Fruit fly (Drosophila melanogaster) whole organism, embryonic: Measurements from ENCODE around the gene T48.

Source experiments
- Atf3 ChIP-seq: fragments of 200-800 bp; sonication (Bioruptor generic); optimal IDR thresholded peaks from 3 replicates; lab custom pipeline; 2016; ENCODE audit warnings: missing biosample characterization, missing genetic modification characterization
- CG11560 ChIP-seq: fragments of 200-800 bp; sonication (Bioruptor generic); IDR thresholded peaks from 3 replicates; pipeline ENCODE4 v1.3.6; 2022; ENCODE audit warnings: missing biosample characterization, missing genetic modification characterization
- CG12104 ChIP-seq: fragments of 200-800 bp; sonication (Bioruptor generic); optimal IDR thresholded peaks from 3 replicates; lab custom pipeline; 2016; ENCODE audit warnings: missing biosample characterization, missing genetic modification characterization
- CG12219 ChIP-seq: fragments of 200-800 bp; sonication (Bioruptor generic); optimal IDR thresholded peaks from 3 replicates; lab custom pipeline; 2018; ENCODE audit warnings: missing biosample characterization, mild to moderate bottlenecking, missing genetic modification characterization
- CG14710 ChIP-seq: fragments of 200-800 bp; sonication (Bioruptor generic); optimal IDR thresholded peaks from 3 replicates; lab custom pipeline; 2019; ENCODE audit warnings: missing biosample characterization, mild to moderate bottlenecking, missing genetic modification characterization, moderate library complexity
- CG15269 ChIP-seq: fragments of 200-800 bp; sonication (Bioruptor generic); optimal IDR thresholded peaks from 2 replicates; lab custom pipeline; 2018; ENCODE audit warnings: missing biosample characterization, mild to moderate bottlenecking, missing genetic modification characterization, moderate library complexity
- CG1603 ChIP-seq: fragments of 200-800 bp; sonication (Bioruptor generic); optimal IDR thresholded peaks from 2 replicates; lab custom pipeline; 2019; ENCODE audit warnings: missing biosample characterization, mild to moderate bottlenecking, missing genetic modification characterization, moderate library complexity
- CG17328 ChIP-seq: fragments of 200-800 bp; sonication (Bioruptor generic); IDR thresholded peaks from 2 replicates; pipeline ENCODE4 v1.3.6; 2022; ENCODE audit warnings: missing biosample characterization, missing genetic modification characterization
- CG17568 ChIP-seq: fragments of 200-800 bp; sonication (Bioruptor generic); optimal IDR thresholded peaks from 2 replicates; lab custom pipeline; 2018; ENCODE audit warnings: missing biosample characterization, mild to moderate bottlenecking, missing genetic modification characterization, moderate library complexity
- CG3726 ChIP-seq: fragments of 200-800 bp; sonication (Bioruptor generic); IDR thresholded peaks from 3 replicates; pipeline ENCODE4, ENCODE4 v1.3.6; 2022; ENCODE audit warnings: missing biosample characterization, missing genetic modification characterization
- CG3838 ChIP-seq: fragments of 200-800 bp; sonication (Bioruptor generic); optimal IDR thresholded peaks from 3 replicates; lab custom pipeline; 2016; ENCODE audit warnings: missing biosample characterization, missing genetic modification characterization
- CG3847 ChIP-seq: fragments of 200-800 bp; sonication (Bioruptor generic); IDR thresholded peaks from 2 replicates; pipeline ENCODE4 v1.3.6; 2022; ENCODE audit warnings: missing biosample characterization, missing genetic modification characterization
- CG7271 ChIP-seq: fragments of 200-800 bp; sonication (Bioruptor generic); optimal IDR thresholded peaks from 2 replicates; lab custom pipeline; 2018; ENCODE audit warnings: missing biosample characterization, mild to moderate bottlenecking, missing genetic modification characterization, moderate library complexity
- CG7839 ChIP-seq: fragments of 200-800 bp; sonication (Bioruptor generic); optimal IDR thresholded peaks from 3 replicates; lab custom pipeline; 2018; ENCODE audit warnings: missing biosample characterization, mild to moderate bottlenecking, missing genetic modification characterization, moderate library complexity
- CG8359 ChIP-seq: fragments of 200-800 bp; sonication (Bioruptor generic); optimal IDR thresholded peaks from 2 replicates; lab custom pipeline; 2017; ENCODE audit warnings: missing biosample characterization, mild to moderate bottlenecking, missing genetic modification characterization, borderline replicate concordance
- CG8765 ChIP-seq: fragments of 200-800 bp; sonication (Bioruptor generic); IDR thresholded peaks from 2 replicates; pipeline ENCODE4 v1.3.6; 2022; ENCODE audit warnings: missing biosample characterization, missing genetic modification characterization
- CG8924 ChIP-seq: fragments of 200-800 bp; optimal IDR thresholded peaks from 3 replicates; lab custom pipeline; 2019; ENCODE audit warnings: missing biosample characterization, mild to moderate bottlenecking, missing genetic modification characterization, moderate library complexity
- CG9817 ChIP-seq: fragments of 200-800 bp; sonication (Bioruptor generic); optimal IDR thresholded peaks from 2 replicates; lab custom pipeline; 2018; ENCODE audit warnings: missing biosample characterization, mild to moderate bottlenecking, missing genetic modification characterization, moderate library complexity
- Dad ChIP-seq: fragments of 200-800 bp; sonication (Bioruptor generic); optimal IDR thresholded peaks from 3 replicates; lab custom pipeline; 2016; ENCODE audit warnings: missing biosample characterization, missing genetic modification characterization
- Doc3 ChIP-seq: fragments of 200-800 bp; sonication (Bioruptor generic); IDR thresholded peaks from 3 replicates; pipeline ENCODE4 v1.3.6; 2022; ENCODE audit warnings: missing biosample characterization, missing genetic modification characterization; ENCODE audit not compliant: partially characterized antibody
- E2f2 ChIP-seq: fragments of 200-800 bp; sonication (Bioruptor generic); IDR thresholded peaks from 2 replicates; pipeline ENCODE4 v1.3.6; 2022; ENCODE audit warnings: missing biosample characterization, missing genetic modification characterization
- H15 ChIP-seq: fragments of 200-800 bp; sonication (Bioruptor generic); IDR thresholded peaks from 3 replicates; pipeline ENCODE4 v1.3.6; 2022; ENCODE audit warnings: missing biosample characterization, missing genetic modification characterization
- Hand ChIP-seq: fragments of 200-800 bp; sonication (Bioruptor generic); optimal IDR thresholded peaks from 2 replicates; lab custom pipeline; 2017; ENCODE audit warnings: mild to moderate bottlenecking, missing biosample characterization, missing genetic modification reagents, missing genetic modification characterization
- HmgZ ChIP-seq: fragments of 200-800 bp; sonication (Bioruptor generic); optimal IDR thresholded peaks from 2 replicates; lab custom pipeline; 2018; ENCODE audit warnings: missing biosample characterization, mild to moderate bottlenecking, missing genetic modification characterization
- Mad ChIP-seq: fragments of 200-800 bp; sonication (Bioruptor generic); optimal IDR thresholded peaks from 2 replicates; lab custom pipeline; 2016; ENCODE audit warnings: missing biosample characterization, missing genetic modification characterization
- Opbp ChIP-seq: fragments of 200-800 bp; sonication (Bioruptor generic); IDR thresholded peaks from 3 replicates; pipeline ENCODE4 v1.3.6; 2022; ENCODE audit warnings: missing biosample characterization, missing genetic modification characterization; ENCODE audit not compliant: partially characterized antibody
- Rfx ChIP-seq: fragments of 200-800 bp; sonication (Bioruptor generic); IDR thresholded peaks from 2 replicates; pipeline ENCODE4 v1.3.6; 2022; ENCODE audit warnings: missing biosample characterization, missing genetic modification characterization
- Rx ChIP-seq: fragments of 200-800 bp; sonication (Bioruptor generic); IDR thresholded peaks from 2 replicates; pipeline ENCODE4 v1.3.6; 2022; ENCODE audit warnings: missing biosample characterization, missing genetic modification characterization
- Scr ChIP-seq: fragments of 200-800 bp; sonication (Bioruptor generic); IDR thresholded peaks from 2 replicates; pipeline ENCODE4 v1.3.6; 2022; ENCODE audit warnings: missing biosample characterization, missing genetic modification characterization; ENCODE audit not compliant: partially characterized antibody
- YL-1 ChIP-seq: fragments of 200-800 bp; sonication (Bioruptor generic); optimal IDR thresholded peaks from 3 replicates; lab custom pipeline; 2017; ENCODE audit warnings: missing biosample characterization, mild to moderate bottlenecking, missing genetic modification characterization
- ap ChIP-seq: fragments of 200-800 bp; sonication (Bioruptor generic); IDR thresholded peaks from 2 replicates; pipeline ENCODE4 v1.3.6; 2022; ENCODE audit warnings: missing biosample characterization, missing genetic modification characterization
- bsh ChIP-seq, 2 experiments: fragments of 200-800 bp; sonication (Bioruptor generic); optimal IDR thresholded peaks; 2 replicates each; lab custom pipeline; 2017 to 2018; ENCODE audit warnings: mild to moderate bottlenecking in 2 of 2, missing biosample characterization in 2 of 2, missing genetic modification characterization in 2 of 2, moderate library complexity in 1 of 2
- cad ChIP-seq: fragments of >200 bp; optimal IDR thresholded peaks from 2 replicates; lab custom pipeline; 2017; ENCODE audit warnings: missing biosample characterization, missing genetic modification characterization
- cas ChIP-seq: fragments of 200-800 bp; sonication (Bioruptor generic); IDR thresholded peaks from 2 replicates; pipeline ENCODE4 v1.3.6; 2022; ENCODE audit warnings: missing biosample characterization, missing genetic modification characterization
- corto ChIP-seq: fragments of 200-800 bp; sonication (Bioruptor generic); optimal IDR thresholded peaks from 2 replicates; lab custom pipeline; 2016; ENCODE audit warnings: missing biosample characterization, mild to moderate bottlenecking, missing genetic modification characterization, moderate library complexity
- dan ChIP-seq: fragments of 200-800 bp; sonication (Bioruptor generic); IDR thresholded peaks from 2 replicates; pipeline ENCODE4 v1.3.6; 2022; ENCODE audit warnings: missing biosample characterization, missing genetic modification characterization
- dmrt11E ChIP-seq: fragments of 200-800 bp; sonication (Bioruptor generic); optimal IDR thresholded peaks from 3 replicates; lab custom pipeline; 2018; ENCODE audit warnings: missing biosample characterization, mild to moderate bottlenecking, missing genetic modification characterization, moderate library complexity
- esg ChIP-seq: fragments of 200-800 bp; sonication (Bioruptor generic); conservative IDR thresholded peaks from 2 replicates; pipeline ENCODE4 v1.3.6; 2022; ENCODE audit warnings: missing biosample characterization, missing genetic modification characterization
- fd3F ChIP-seq: fragments of 200-800 bp; sonication (Bioruptor generic); optimal IDR thresholded peaks from 2 replicates; lab custom pipeline; 2018; ENCODE audit warnings: missing biosample characterization, mild to moderate bottlenecking, missing genetic modification characterization, moderate library complexity
- gt ChIP-seq: fragments of 200-800 bp; sonication (Bioruptor generic); IDR thresholded peaks from 2 replicates; pipeline ENCODE4 v1.3.6; 2022; ENCODE audit warnings: missing biosample characterization, missing genetic modification characterization
- kah ChIP-seq: fragments of 200-800 bp; sonication (Bioruptor generic); optimal IDR thresholded peaks from 2 replicates; lab custom pipeline; 2018; ENCODE audit warnings: missing biosample characterization, mild to moderate bottlenecking, missing genetic modification characterization
- sc ChIP-seq, 3 experiments: fragments of >200 bp in 2 of 3; fragments of 200-800 bp in 1 of 3; sonication (Bioruptor generic) in 1 of 3; optimal IDR thresholded peaks; 2 replicates in 2 of 3; 3 replicates in 1 of 3; lab custom pipeline; 2017; ENCODE audit warnings: mild to moderate bottlenecking in 1 of 3, missing biosample characterization in 1 of 3, missing genetic modification characterization in 1 of 3, missing genetic modification reagents in 1 of 3
- tio ChIP-seq: fragments of 200-800 bp; sonication (Bioruptor generic); optimal IDR thresholded peaks from 2 replicates; lab custom pipeline; 2017; ENCODE audit warnings: missing biosample characterization, missing genetic modification characterization, inconsistent platforms
- unc-4 ChIP-seq: fragments of 200-800 bp; sonication (Bioruptor generic); IDR thresholded peaks from 2 replicates; pipeline ENCODE4 v1.3.6; 2022; ENCODE audit warnings: missing biosample characterization, missing genetic modification characterization; ENCODE audit not compliant: partially characterized antibody
- usp ChIP-seq: fragments of >200 bp; optimal IDR thresholded peaks from 2 replicates; lab custom pipeline; 2017; ENCODE audit warnings: missing biosample characterization, missing genetic modification characterization
- vfl ChIP-seq: fragments of 200-800 bp; sonication (Bioruptor generic); optimal IDR thresholded peaks from 2 replicates; lab custom pipeline; 2016; ENCODE audit warnings: missing biosample characterization, missing genetic modification characterization
- zfh1 ChIP-seq: fragments of 200-800 bp; sonication (Bioruptor generic); IDR thresholded peaks from 3 replicates; pipeline ENCODE4 v1.3.6; 2022; ENCODE audit warnings: missing biosample characterization, missing genetic modification characterization

T48 gene

DNA sequence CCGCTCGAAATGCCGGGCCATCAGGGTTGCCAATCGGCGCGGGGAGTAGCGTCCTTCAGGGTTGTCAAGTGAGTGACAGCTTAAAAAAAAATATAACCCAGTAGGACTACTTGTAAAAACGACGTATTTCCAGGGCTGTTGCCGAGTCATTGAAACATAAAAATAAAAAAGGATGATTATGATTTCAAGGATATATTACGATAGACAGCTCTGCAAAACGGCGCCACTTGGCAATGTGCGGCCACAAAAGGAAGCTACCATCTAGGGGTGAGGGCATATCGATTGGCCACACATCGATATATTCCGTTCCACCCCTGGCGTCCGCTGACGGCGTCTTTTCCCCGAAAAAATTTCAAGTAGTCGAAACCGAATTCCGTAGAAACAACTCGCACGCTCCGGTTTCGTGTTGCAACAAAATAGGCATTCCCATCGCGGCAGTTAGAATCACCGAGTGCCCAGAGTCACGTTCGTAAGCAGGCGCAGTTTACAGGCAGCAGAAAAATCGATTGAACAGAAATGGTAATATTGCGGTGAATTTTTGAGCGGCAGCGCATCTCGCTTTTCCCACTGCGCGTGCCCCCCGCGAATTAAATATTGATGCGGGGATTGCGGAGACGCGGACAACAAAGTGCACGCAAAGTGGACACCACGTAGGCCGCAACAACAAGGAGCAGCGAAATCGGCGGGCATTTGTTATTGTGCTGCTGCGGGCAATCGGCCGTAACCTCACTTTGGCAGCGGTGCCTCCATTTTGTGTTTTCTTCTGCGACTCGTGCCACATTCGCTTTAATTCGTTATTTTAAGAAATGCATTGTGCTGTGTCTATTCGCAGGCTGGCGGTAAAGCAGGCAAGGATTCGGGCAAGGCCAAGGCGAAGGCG lies 14.7 kb upstream of the T48 start, which contains the start of the genes ball and His2Av (continued):
- TF ChIP-seq corto (GFP tag; lab: Kevin White, UChicago) (no peak), CG14710 (tag; lab: Kevin White, UChicago) (peak; percentile 89), CG3847 (GFP tag; lab: Robert Waterston, UW) (peak; percentile 89), Mad (GFP tag; lab: Kevin White, UChicago) (peak; percentile 90), YL-1 (peak; percentile 83), zfh1 (GFP tag; lab: Robert Waterston, UW) (peak; percentile 81; the same call in 2 of the 3 replicates), CG1603 (tag; lab: Kevin White, UChicago) (peak; percentile 67), CG9817 (tag; lab: Kevin White, UChicago) (peak; percentile 79), kah (GFP tag; lab: Kevin White, UChicago) (peak; percentile 28), CG17568 (peak; percentile 76), usp (GFP tag; lab: Kevin White, UChicago) (no peak), gt (GFP tag; lab: Robert Waterston, UW) (0 out of 2 replicates have a peak, but pooled peaks have one; percentile 25), cad (GFP tag; lab: Kevin White, UChicago) (no peak), HmgZ (tag; lab: Kevin White, UChicago) (peak; percentile 90), unc-4 (GFP tag; lab: Robert Waterston, UW) (peak; percentile 87), CG8924 (tag; lab: Kevin White, UChicago) (peak; percentile 65), cas (GFP tag; lab: Robert Waterston, UW) (0 out of 2 replicates have a peak, but pooled peaks have one; percentile 13), esg (GFP tag; lab: Robert Waterston, UW) (peak; percentile 77), CG8765 (peak; percentile 78), Rx (GFP tag; lab: Robert Waterston, UW) (peak; percentile 70), vfl (GFP tag; lab: Kevin White, UChicago) (peak; percentile 68), CG12219 (peak; percentile 63), Atf3 (GFP tag; lab: Kevin White, UChicago) (peak; percentile 73), Dad (GFP tag; lab: Kevin White, UChicago) (peak; percentile 81), CG3726 (GFP tag; lab: Robert Waterston, UW) (peak; percentile 63; the same call in 1 of the 3 replicates), CG11560 (tag; lab: Robert Waterston, UW) (peak; percentile 74), CG7271 (tag; lab: Kevin White, UChicago) (peak; percentile 53), Hand (GFP tag; lab: Kevin White, UChicago) (peak; percentile 4), tio (GFP tag; lab: Kevin White, UChicago) (no peak), H15 (peak; percentile 83), CG12104 (GFP tag; lab: Kevin White, UChicago) (peak; percentile 43), CG15269 (tag; lab: Kevin White, UChicago) (peak; percentile 82), E2f2 (peak; percentile 84), dmrt11E (tag; lab: Kevin White, UChicago) (peak; percentile 78), ap (GFP tag; lab: Robert Waterston, UW) (peak; percentile 57; the same call in 1 of the 2 replicates), CG8359 (GFP tag; lab: Kevin White, UChicago) (no peak), Scr (peak; percentile 92), Opbp (peak; percentile 92), CG3838 (GFP tag; lab: Kevin White, UChicago) (peak; percentile 53), Rfx (GFP tag; lab: Robert Waterston, UW) (peak; percentile 89), sc (optimal IDR thresholded peaks at IDR 0.05; lab: Kevin White, UChicago) (no peak), sc (GFP tag; optimal IDR thresholded peaks at IDR 0.05; lab: Kevin White, UChicago) (peak; percentile 22), fd3F (GFP tag; lab: Kevin White, UChicago) (peak; percentile 65), bsh (GFP tag; optimal IDR thresholded peaks at IDR 0.05; lab: Kevin White, UChicago) (peak in 1 of 2 experiments; percentile 83), dan (GFP tag; lab: Robert Waterston, UW) (no peak), Doc3 (GFP tag; lab: Robert Waterston, UW) (peak; percentile 86), CG17328 (GFP tag; lab: Robert Waterston, UW) (peak; percentile 84), CG7839 (tag; lab: Kevin White, UChicago) (peak; percentile 75)
